Worm (Caenorhabditis elegans) whole organism, L1 larva: ENCODE results near the gene lgc-42.

Source experiments
- C04F5.9 ChIP-seq: sonication (generic microtip); optimal IDR thresholded peaks from 2 replicates; lab custom pipeline; 2016; ENCODE audit warnings: missing genetic modification characterization, missing compliant biosample characterization
- C16A3.4 ChIP-seq: fragments of 150-350 bp; optimal IDR thresholded peaks from 2 replicates; lab custom pipeline; 2014; ENCODE audit warnings: missing biosample characterization, missing genetic modification characterization
- C34B4.2 ChIP-seq: sonication (generic microtip); optimal IDR thresholded peaks from 2 replicates; lab custom pipeline; 2017; ENCODE audit warnings: mild to moderate bottlenecking, missing genetic modification characterization, missing compliant biosample characterization
- Y116A8C.19 ChIP-seq: sonication (generic microtip); optimal IDR thresholded peaks from 2 replicates; lab custom pipeline; 2016; ENCODE audit warnings: missing compliant biosample characterization, missing genetic modification characterization, borderline replicate concordance
- alr-1 ChIP-seq: fragments of 200-800 bp; sonication (Bioruptor generic); optimal IDR thresholded peaks from 2 replicates; lab custom pipeline; 2018; ENCODE audit warnings: borderline replicate concordance, mild to moderate bottlenecking, missing genetic modification characterization, missing compliant biosample characterization
- ces-1 ChIP-seq: fragments of 150-350 bp; optimal IDR thresholded peaks from 2 replicates; lab custom pipeline; 2014; ENCODE audit warnings: missing biosample characterization, missing genetic modification reagents, missing genetic modification characterization
- efl-1 ChIP-seq, 4 experiments: fragments of 150-350 bp; optimal IDR thresholded peaks in 3 of 4; peaks in 1 of 4; 1 replicate in 1 of 4; 2 replicates in 3 of 4; lab custom pipeline; 2014; ENCODE audit warnings: missing biosample characterization in 2 of 4, missing genetic modification characterization in 2 of 4, missing genetic modification reagents in 2 of 4
- egl-13 ChIP-seq: sonication (generic microtip); optimal IDR thresholded peaks from 2 replicates; lab custom pipeline; 2016; ENCODE audit warnings: missing genotype, missing genetic modification reagents, missing genetic modification characterization, missing compliant biosample characterization
- egl-27 ChIP-seq, 2 experiments: fragments of 150-350 bp in 1 of 2; sonication (generic microtip); optimal IDR thresholded peaks; 3 replicates each; lab custom pipeline; 2017 to 2018; ENCODE audit warnings: missing biosample characterization in 2 of 2, missing genetic modification characterization in 2 of 2, missing genetic modification reagents in 2 of 2
- ets-5 ChIP-seq: fragments of 200-800 bp; sonication (Bioruptor generic); IDR thresholded peaks from 2 replicates; pipeline ENCODE4 v1.3.6; 2022; ENCODE audit warnings: missing genetic modification characterization, missing compliant biosample characterization
- fkh-10 ChIP-seq: sonication (generic microtip); optimal IDR thresholded peaks from 2 replicates; lab custom pipeline; 2017; ENCODE audit warnings: missing biosample characterization, missing genetic modification reagents, missing genetic modification characterization
- fkh-8 ChIP-seq: sonication (generic microtip); optimal IDR thresholded peaks from 2 replicates; lab custom pipeline; 2016; ENCODE audit warnings: mild to moderate bottlenecking, missing genetic modification characterization, missing compliant biosample characterization
- fos-1 ChIP-seq: fragments of 150-350 bp; optimal IDR thresholded peaks from 2 replicates; lab custom pipeline; 2014; ENCODE audit warnings: missing biosample characterization, missing genetic modification characterization
- hlh-4 ChIP-seq: sonication (generic microtip); optimal IDR thresholded peaks from 2 replicates; lab custom pipeline; 2016; ENCODE audit warnings: mild to moderate bottlenecking, missing genetic modification characterization, missing compliant biosample characterization
- hpl-2 ChIP-seq: fragments of 150-350 bp; optimal IDR thresholded peaks from 2 replicates; lab custom pipeline; 2014; ENCODE audit warnings: missing biosample characterization, missing genetic modification reagents, missing genetic modification characterization
- isw-1 ChIP-seq: fragments of 200-800 bp; sonication (Bioruptor generic); IDR thresholded peaks from 2 replicates; pipeline ENCODE4 v1.3.6; 2022; ENCODE audit warnings: missing genetic modification characterization, missing compliant biosample characterization
- lin-13 ChIP-seq: fragments of 150-350 bp; optimal IDR thresholded peaks from 2 replicates; lab custom pipeline; 2014; ENCODE audit warnings: missing biosample characterization, missing genetic modification reagents, missing genetic modification characterization
- lin-15B ChIP-seq: fragments of 150-350 bp; sonication (generic microtip); optimal IDR thresholded peaks from 3 replicates; lab custom pipeline; 2014; ENCODE audit warnings: missing biosample characterization, missing genetic modification characterization
- lsy-2 ChIP-seq, 2 experiments: fragments of 150-350 bp; optimal IDR thresholded peaks; 2 replicates each; lab custom pipeline; 2014; ENCODE audit warnings: missing biosample characterization in 2 of 2, missing genetic modification characterization in 2 of 2
- mdl-1 ChIP-seq, 2 experiments: fragments of 150-350 bp; optimal IDR thresholded peaks; 2 replicates each; lab custom pipeline; 2014 to 2017; ENCODE audit warnings: missing biosample characterization in 2 of 2, missing genetic modification characterization in 2 of 2, inconsistent platforms in 1 of 2
- mep-1 ChIP-seq: fragments of 150-350 bp; optimal IDR thresholded peaks from 2 replicates; lab custom pipeline; 2014; ENCODE audit warnings: missing biosample characterization, missing genetic modification characterization
- nhr-12 ChIP-seq: sonication (generic microtip); optimal IDR thresholded peaks from 2 replicates; lab custom pipeline; 2017; ENCODE audit warnings: missing biosample characterization, missing genetic modification characterization
- nhr-28 ChIP-seq: fragments of 150-350 bp; optimal IDR thresholded peaks from 2 replicates; lab custom pipeline; 2014; ENCODE audit warnings: missing biosample characterization, missing genetic modification characterization
- nhr-76 ChIP-seq: sonication (generic microtip); optimal IDR thresholded peaks from 2 replicates; lab custom pipeline; 2017; ENCODE audit warnings: missing biosample characterization, missing genetic modification characterization
- nhr-77 ChIP-seq: fragments of 150-350 bp; optimal IDR thresholded peaks from 2 replicates; lab custom pipeline; 2014; ENCODE audit warnings: missing biosample characterization, missing genetic modification characterization
- nhr-84 ChIP-seq: sonication (generic microtip); optimal IDR thresholded peaks from 2 replicates; lab custom pipeline; 2017; ENCODE audit warnings: missing biosample characterization, missing genetic modification characterization
- nhr-85 ChIP-seq: sonication (generic microtip); peaks from one replicate; lab custom pipeline; 2016; ENCODE audit warnings: missing genetic modification characterization, inconsistent platforms, missing compliant biosample characterization
- nhr-90 ChIP-seq: sonication (generic microtip); optimal IDR thresholded peaks from 2 replicates; lab custom pipeline; 2016; ENCODE audit warnings: mild to moderate bottlenecking, missing genetic modification characterization, missing compliant biosample characterization; ENCODE audit not compliant: poor library complexity
- pag-3 ChIP-seq: sonication (generic microtip); optimal IDR thresholded peaks from 2 replicates; lab custom pipeline; 2017; ENCODE audit warnings: missing genetic modification characterization, mild to moderate bottlenecking, missing compliant biosample characterization, antibody characterized with exemption, borderline replicate concordance; ENCODE audit not compliant: insufficient read depth
- sox-4 ChIP-seq: sonication (generic microtip); optimal IDR thresholded peaks from 2 replicates; lab custom pipeline; 2016; ENCODE audit warnings: missing genetic modification characterization, missing compliant biosample characterization
- sptf-1 ChIP-seq: fragments of 150-350 bp; optimal IDR thresholded peaks from 2 replicates; lab custom pipeline; 2014; ENCODE audit warnings: missing biosample characterization, missing genetic modification characterization
- sup-37 ChIP-seq: fragments of 200-800 bp; sonication (Bioruptor generic); optimal IDR thresholded peaks from 2 replicates; lab custom pipeline; 2018; ENCODE audit warnings: mild to moderate bottlenecking, missing genetic modification characterization, missing compliant biosample characterization
- unc-130 ChIP-seq: fragments of 150-350 bp; optimal IDR thresholded peaks from 2 replicates; lab custom pipeline; 2017; ENCODE audit warnings: missing biosample characterization, missing genetic modification characterization, inconsistent platforms
- unc-86 ChIP-seq: sonication (generic microtip); optimal IDR thresholded peaks from 2 replicates; lab custom pipeline; 2016; ENCODE audit warnings: missing genetic modification characterization, missing compliant biosample characterization
- unc-98 ChIP-seq: fragments of 200-800 bp; sonication (Bioruptor generic); IDR thresholded peaks from 2 replicates; pipeline ENCODE4 v1.3.6; 2022; ENCODE audit warnings: missing genetic modification characterization, missing compliant biosample characterization
- vab-15 ChIP-seq: sonication (generic microtip); optimal IDR thresholded peaks from 2 replicates; lab custom pipeline; 2017; ENCODE audit warnings: missing genotype, mild to moderate bottlenecking, missing genetic modification characterization, missing compliant biosample characterization
- zip-4 ChIP-seq: fragments of 200-800 bp; sonication (Bioruptor generic); optimal IDR thresholded peaks from 2 replicates; lab custom pipeline; 2018; ENCODE audit warnings: mild to moderate bottlenecking, missing genetic modification characterization, moderate library complexity, missing compliant biosample characterization
- ztf-11 ChIP-seq, 2 experiments: sonication (generic microtip); optimal IDR thresholded peaks; 2 replicates each; lab custom pipeline; 2016 to 2017; ENCODE audit warnings: missing genetic modification characterization in 2 of 2, missing biosample characterization in 1 of 2, missing compliant biosample characterization in 1 of 2

The lgc-42 gene

DNA sequence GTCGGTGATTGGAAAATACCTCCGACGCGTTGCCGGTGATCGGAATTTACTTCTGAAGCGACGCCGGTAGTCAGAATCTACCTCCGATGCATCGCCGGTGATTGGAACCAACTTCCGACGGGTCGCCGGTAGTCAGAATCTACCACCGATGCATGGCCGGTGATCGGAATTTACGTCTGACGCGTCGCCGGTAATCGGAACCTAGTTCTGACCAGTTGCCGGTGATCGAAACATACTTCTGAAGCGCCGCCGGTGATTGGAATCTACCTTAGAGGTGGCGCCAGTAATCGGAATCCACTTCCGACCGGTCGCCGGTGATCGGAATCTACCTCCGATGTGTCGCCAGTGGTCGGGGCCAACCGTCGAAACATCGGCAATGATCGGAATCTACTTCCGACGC lies 10.7 kb downstream of the lgc-42 start:
- TF ChIP-seq alr-1 (tag; lab: Kevin White, UChicago) (no peak), nhr-76 (tag; lab: Kevin White, UChicago) (no peak), C16A3.4 (tag; lab: Kevin White, UChicago) (no peak)

DNA sequence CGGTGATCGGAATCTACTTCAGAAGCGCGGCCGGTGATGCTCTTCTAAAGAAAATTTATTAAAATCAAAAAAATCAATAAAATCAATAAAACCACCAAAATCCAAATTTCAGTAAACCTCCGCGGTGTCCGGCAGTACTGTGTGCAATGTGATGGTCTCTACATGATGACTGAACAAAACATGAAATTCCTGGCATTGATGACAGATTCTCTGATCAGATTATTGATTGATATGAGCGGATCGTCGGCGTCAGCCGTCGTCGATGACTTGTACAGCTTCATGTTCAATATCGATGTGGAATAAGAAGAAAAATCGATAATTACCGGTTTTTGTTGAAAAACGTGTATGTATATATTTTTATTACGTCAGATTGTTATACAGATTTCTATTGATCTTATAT lies 11.2 kb downstream of the lgc-42 start:
- TF ChIP-seq C16A3.4 (tag; lab: Kevin White, UChicago) (no peak), C34B4.2 (tag; lab: Kevin White, UChicago) (no peak), lin-15B (tag; lab: Kevin White, UChicago) (no peak), efl-1 (optimal IDR thresholded peaks at IDR 0.05; lab: Kevin White, UChicago) (no peak), efl-1 (GFP tag; optimal IDR thresholded peaks at IDR 0.05 in 1 of 2; lab: Kevin White, UChicago) (peak in 1 of 2 experiments; percentile 72)

DNA sequence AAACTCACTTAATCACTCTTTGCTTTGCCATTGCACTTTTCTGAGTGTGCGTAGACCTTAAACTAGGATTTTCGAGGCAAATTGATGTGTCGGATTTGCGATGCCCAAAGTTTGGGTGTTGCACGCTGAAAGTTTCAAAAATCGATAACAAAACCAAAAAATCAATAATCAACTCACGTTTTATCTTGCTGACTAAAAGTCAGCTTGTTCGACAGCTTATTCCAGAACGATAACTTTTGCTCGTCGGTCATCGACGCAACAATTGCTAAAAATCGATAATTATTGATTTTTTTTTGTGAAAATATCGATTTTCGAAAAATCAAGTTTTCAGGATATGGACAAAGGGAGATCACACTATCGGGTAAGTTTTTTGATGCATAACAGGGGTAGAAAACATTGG lies 14.9 kb downstream of the lgc-42 start:
- TF ChIP-seq mep-1 (no peak), fos-1 (tag; lab: Kevin White, UChicago) (no peak), sup-37 (GFP tag; lab: Kevin White, UChicago) (no peak), nhr-12 (tag; lab: Kevin White, UChicago) (no peak), lsy-2 (tag; optimal IDR thresholded peaks at IDR 0.05; lab: Kevin White, UChicago) (no peak), unc-98 (no peak), hlh-4 (tag; lab: Kevin White, UChicago) (no peak), zip-4 (GFP tag; lab: Kevin White, UChicago) (no peak), nhr-28 (tag; lab: Kevin White, UChicago) (no peak), nhr-77 (tag; lab: Kevin White, UChicago) (no peak), lin-15B (tag; lab: Kevin White, UChicago) (no peak), nhr-84 (no peak), vab-15 (tag; lab: Kevin White, UChicago) (no peak), sptf-1 (tag; lab: Kevin White, UChicago) (no peak), lin-13 (no peak), C04F5.9 (tag; lab: Kevin White, UChicago) (no peak), egl-13 (tag; lab: Kevin White, UChicago) (no peak), ets-5 (GFP tag; lab: Robert Waterston, UW) (no peak), mdl-1 (tag; optimal IDR thresholded peaks at IDR 0.05; lab: Kevin White, UChicago) (no peak), nhr-76 (tag; lab: Kevin White, UChicago) (no peak)
- TF ChIP-seq, all 84 proteins: peak for 0

DNA sequence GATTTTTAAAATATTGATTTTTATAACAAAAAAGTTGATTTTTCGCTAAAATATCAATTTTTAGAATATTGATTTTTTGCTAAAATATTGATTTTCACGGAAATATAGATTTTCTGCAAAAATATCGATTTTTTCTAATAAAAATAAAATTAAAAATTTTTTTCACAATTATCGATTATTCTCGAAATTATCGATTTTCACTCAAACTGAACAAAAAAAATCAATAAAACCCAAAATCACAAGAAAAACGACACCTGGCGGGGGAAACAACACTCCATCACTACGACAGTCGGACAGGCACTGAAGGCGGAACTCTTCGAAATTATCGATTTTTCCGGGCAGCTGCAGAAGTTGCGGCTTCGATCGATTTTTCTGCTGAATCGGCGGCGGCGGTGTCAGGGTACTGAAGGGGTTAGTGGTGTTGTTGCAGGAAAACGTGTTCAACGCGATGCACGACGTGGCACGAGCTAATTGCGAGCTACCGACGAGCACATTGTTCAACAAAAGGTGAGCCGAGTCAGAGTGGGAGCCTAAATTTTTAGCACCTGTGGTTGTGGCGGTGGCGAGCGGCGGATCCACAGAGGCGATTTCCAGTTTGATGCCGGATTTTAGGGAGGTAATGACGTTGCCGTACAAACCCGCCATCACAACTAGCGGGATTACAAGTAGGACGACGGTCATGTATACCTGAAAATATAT lies 15.6 kb downstream of the lgc-42 start:
- no peak for TF ChIP-seq unc-86
- TF ChIP-seq egl-27 (tag; optimal IDR thresholded peaks at IDR 0.05; lab: Kevin White, UChicago): no peak
- no peak for TF ChIP-seq sox-4 (tag; lab: Kevin White, UChicago)
- no peak for TF ChIP-seq nhr-90 (tag; lab: Kevin White, UChicago)
- TF ChIP-seq egl-13 (tag; lab: Kevin White, UChicago): no peak
- no peak for TF ChIP-seq ztf-11 (tag; optimal IDR thresholded peaks at IDR 0.05; lab: Kevin White, UChicago)
- TF ChIP-seq mdl-1 (tag; optimal IDR thresholded peaks at IDR 0.05; lab: Kevin White, UChicago): no peak
- no peak for TF ChIP-seq Y116A8C.19
- no peak for TF ChIP-seq fkh-8 (tag; lab: Kevin White, UChicago)
- TF ChIP-seq isw-1: no peak
- no peak for TF ChIP-seq nhr-85
- TF ChIP-seq fkh-10 (GFP tag; lab: Kevin White, UChicago): no peak
- no peak for TF ChIP-seq pag-3 (tag; lab: Kevin White, UChicago)
- no peak for TF ChIP-seq unc-130
- TF ChIP-seq unc-98: no peak
- no peak for TF ChIP-seq ces-1 (GFP tag; lab: Kevin White, UChicago)
- TF ChIP-seq hpl-2 (GFP tag; lab: Kevin White, UChicago): no peak
- TF ChIP-seq, all 84 proteins: peak for 0
